Worm (Caenorhabditis elegans) whole organism, late embryonic: Measurements from ENCODE around the gene cnnm-2.

ENCODE experiments used
- C38D4.7 ChIP-seq: fragments of 200-800 bp; sonication (Bioruptor generic); optimal IDR thresholded peaks from 2 replicates; lab custom pipeline; 2018; ENCODE audit warnings: mild to moderate bottlenecking, missing genetic modification characterization, moderate library complexity, missing compliant biosample characterization
- ama-1 ChIP-seq: fragments of 150-350 bp; optimal IDR thresholded peaks from 2 replicates; lab custom pipeline; 2014
- hlh-30 ChIP-seq: sonication (generic microtip); optimal IDR thresholded peaks from 2 replicates; lab custom pipeline; 2017; ENCODE audit warnings: antibody characterized with exemption, missing genetic modification characterization, missing compliant biosample characterization; ENCODE audit not compliant: insufficient read depth
- odd-2 ChIP-seq: sonication (generic microtip); optimal IDR thresholded peaks from 2 replicates; lab custom pipeline; 2017; ENCODE audit warnings: antibody characterized with exemption, mild to moderate bottlenecking, missing genetic modification characterization, missing compliant biosample characterization
- pag-3 ChIP-seq: sonication (generic microtip); optimal IDR thresholded peaks from 2 replicates; lab custom pipeline; 2016; ENCODE audit warnings: missing compliant biosample characterization, missing genetic modification characterization, borderline replicate concordance
- pha-4 ChIP-seq: fragments of 150-350 bp; optimal IDR thresholded peaks from 2 replicates; lab custom pipeline; 2018; ENCODE audit warnings: missing biosample characterization, missing genetic modification reagents, missing genetic modification characterization

ce11 chrX:8846447-8847237 lies 34.7 kb downstream of the cnnm-2 start, which contains the start of gene C28G1.10:
- TF ChIP-seq hlh-30 (tag; lab: Kevin White, UChicago) (peak; percentile 10), pha-4 (tag; lab: Kevin White, UChicago) (no peak), ama-1 (lab: Kevin White, UChicago) (no peak), pag-3 (no peak), odd-2 (tag; lab: Kevin White, UChicago) (no peak), C38D4.7 (no peak)
